Worm (Caenorhabditis elegans) whole organism, mixed stage, embryonic: ENCODE results near the gene clec-134.
A peak's percentile ranks its signal among the peaks of the same experiment; 100 is the strongest.

Experiments used
- M03D4.4 ChIP-seq: sonication (generic microtip); optimal IDR thresholded peaks from 2 replicates; lab custom pipeline; 2017; ENCODE audit warnings: mild to moderate bottlenecking, missing genetic modification characterization, missing compliant biosample characterization
- bed-3 ChIP-seq: fragments of 200-800 bp; sonication (Bioruptor generic); optimal IDR thresholded peaks from 3 replicates; lab custom pipeline; 2018; ENCODE audit warnings: mild to moderate bottlenecking, missing genetic modification characterization, moderate library complexity, missing compliant biosample characterization
- blmp-1 ChIP-seq: fragments of 150-350 bp; optimal IDR thresholded peaks from 2 replicates; lab custom pipeline; 2014; ENCODE audit warnings: missing biosample characterization, missing genetic modification characterization
- ceh-39 ChIP-seq: fragments of 150-350 bp; optimal IDR thresholded peaks from 2 replicates; lab custom pipeline; 2014; ENCODE audit warnings: missing biosample characterization, missing genetic modification characterization
- ceh-43 ChIP-seq: fragments of 200-800 bp; sonication (Bioruptor generic); optimal IDR thresholded peaks from 2 replicates; lab custom pipeline; 2018; ENCODE audit warnings: mild to moderate bottlenecking, missing genetic modification characterization, moderate library complexity, missing compliant biosample characterization
- ceh-83 ChIP-seq: fragments of 200-800 bp; sonication (Bioruptor generic); optimal IDR thresholded peaks from 2 replicates; lab custom pipeline; 2018; ENCODE audit warnings: mild to moderate bottlenecking, missing genetic modification characterization, missing compliant biosample characterization
- ces-1 ChIP-seq: fragments of 150-350 bp; optimal IDR thresholded peaks from 2 replicates; lab custom pipeline; 2014; ENCODE audit warnings: missing biosample characterization, missing genetic modification reagents, missing genetic modification characterization
- cnd-1 ChIP-seq: fragments of 200-800 bp; sonication (Bioruptor generic); optimal IDR thresholded peaks from 2 replicates; lab custom pipeline; 2018; ENCODE audit warnings: mild to moderate bottlenecking, missing genetic modification characterization, missing compliant biosample characterization
- drap-1 ChIP-seq: fragments of 200-800 bp; sonication (Bioruptor generic); optimal IDR thresholded peaks from 3 replicates; lab custom pipeline; 2018; ENCODE audit warnings: mild to moderate bottlenecking, missing genetic modification characterization, missing compliant biosample characterization
- elt-1 ChIP-seq: sonication (generic microtip); optimal IDR thresholded peaks from 2 replicates; lab custom pipeline; 2017; ENCODE audit warnings: missing genetic modification characterization, mild to moderate bottlenecking, missing compliant biosample characterization, antibody characterized with exemption, moderate library complexity, borderline replicate concordance; ENCODE audit not compliant: insufficient read depth
- elt-3 ChIP-seq: fragments of 150-350 bp; optimal IDR thresholded peaks from 2 replicates; lab custom pipeline; 2014; ENCODE audit warnings: missing biosample characterization, missing genetic modification characterization
- flh-1 ChIP-seq: fragments of 200-800 bp; sonication (Bioruptor generic); optimal IDR thresholded peaks from 2 replicates; lab custom pipeline; 2018; ENCODE audit warnings: mild to moderate bottlenecking, missing genetic modification characterization, moderate library complexity, missing compliant biosample characterization
- ham-2 ChIP-seq: fragments of 200-800 bp; sonication (Bioruptor generic); optimal IDR thresholded peaks from 2 replicates; lab custom pipeline; 2018; ENCODE audit warnings: mild to moderate bottlenecking, missing genetic modification characterization, missing compliant biosample characterization
- hlh-1 ChIP-seq: fragments of 150-350 bp; optimal IDR thresholded peaks from 2 replicates; lab custom pipeline; 2014; ENCODE audit warnings: missing biosample characterization, missing genetic modification reagents, missing genetic modification characterization
- lin-13 ChIP-seq: fragments of 150-350 bp; optimal IDR thresholded peaks from 2 replicates; lab custom pipeline; 2014; ENCODE audit warnings: missing biosample characterization, missing genetic modification characterization
- lsy-2 ChIP-seq: fragments of 150-350 bp; optimal IDR thresholded peaks from 2 replicates; lab custom pipeline; 2014; ENCODE audit warnings: missing biosample characterization, missing genetic modification characterization
- mab-5 ChIP-seq: fragments of 150-350 bp; optimal IDR thresholded peaks from 2 replicates; lab custom pipeline; 2014; ENCODE audit warnings: missing biosample characterization, missing genetic modification characterization
- mep-1 ChIP-seq: fragments of 150-350 bp; optimal IDR thresholded peaks from 2 replicates; lab custom pipeline; 2017; ENCODE audit warnings: missing biosample characterization, missing genetic modification reagents, missing genetic modification characterization, inconsistent platforms
- mls-2 ChIP-seq: sonication (generic microtip); optimal IDR thresholded peaks from 2 replicates; lab custom pipeline; 2016; ENCODE audit warnings: mild to moderate bottlenecking, missing genetic modification characterization, moderate library complexity, missing compliant biosample characterization
- nhr-12 ChIP-seq: fragments of 150-350 bp; optimal IDR thresholded peaks from 2 replicates; lab custom pipeline; 2014; ENCODE audit warnings: missing biosample characterization, missing genetic modification characterization
- nhr-2 ChIP-seq: fragments of 150-350 bp; optimal IDR thresholded peaks from 2 replicates; lab custom pipeline; 2014; ENCODE audit warnings: missing biosample characterization, missing genetic modification characterization
- nhr-237 ChIP-seq: fragments of 150-350 bp; optimal IDR thresholded peaks from 2 replicates; lab custom pipeline; 2014; ENCODE audit warnings: missing biosample characterization, missing genetic modification characterization
- nhr-28 ChIP-seq: fragments of 150-350 bp; optimal IDR thresholded peaks from 2 replicates; lab custom pipeline; 2014; ENCODE audit warnings: missing biosample characterization, missing genetic modification characterization
- nhr-76 ChIP-seq: sonication (generic microtip); optimal IDR thresholded peaks from 2 replicates; lab custom pipeline; 2017; ENCODE audit warnings: missing biosample characterization, missing genetic modification characterization
- pha-4 ChIP-seq: fragments of 150-350 bp; optimal IDR thresholded peaks from 2 replicates; lab custom pipeline; 2018; ENCODE audit warnings: missing biosample characterization, missing genetic modification reagents, missing genetic modification characterization
- sem-2 ChIP-seq: fragments of 200-800 bp; sonication (Bioruptor generic); optimal IDR thresholded peaks from 2 replicates; lab custom pipeline; 2018; ENCODE audit warnings: mild to moderate bottlenecking, missing genetic modification characterization, missing compliant biosample characterization
- snpc-4 ChIP-seq: fragments of 150-350 bp; optimal IDR thresholded peaks from 2 replicates; lab custom pipeline; 2014; ENCODE audit warnings: missing biosample characterization, missing genetic modification characterization
- sptf-1 ChIP-seq: sonication (generic microtip); optimal IDR thresholded peaks from 2 replicates; lab custom pipeline; 2017; ENCODE audit warnings: mild to moderate bottlenecking, missing genetic modification characterization, moderate library complexity, missing compliant biosample characterization
- tbx-8 ChIP-seq: fragments of 200-800 bp; sonication (Bioruptor generic); optimal IDR thresholded peaks from 2 replicates; lab custom pipeline; 2018; ENCODE audit warnings: mild to moderate bottlenecking, missing genetic modification characterization, moderate library complexity, missing compliant biosample characterization
- unc-120 ChIP-seq: sonication (generic microtip); optimal IDR thresholded peaks from 2 replicates; lab custom pipeline; 2017; ENCODE audit warnings: missing genetic modification characterization, missing compliant biosample characterization; ENCODE audit not compliant: poor library complexity, severe bottlenecking
- unc-39 ChIP-seq: fragments of 150-350 bp; optimal IDR thresholded peaks from 2 replicates; lab custom pipeline; 2014; ENCODE audit warnings: missing biosample characterization, missing genetic modification characterization
- unc-62 ChIP-seq: fragments of 150-350 bp; optimal IDR thresholded peaks from 2 replicates; lab custom pipeline; 2014; ENCODE audit warnings: missing biosample characterization, missing genetic modification reagents, missing genetic modification characterization
- zip-8 ChIP-seq: fragments of 150-350 bp; optimal IDR thresholded peaks from 2 replicates; lab custom pipeline; 2014; ENCODE audit warnings: missing biosample characterization, missing genetic modification characterization
- ztf-11 ChIP-seq: fragments of 150-350 bp; optimal IDR thresholded peaks from 2 replicates; lab custom pipeline; 2014; ENCODE audit warnings: missing biosample characterization, missing genetic modification characterization

clec-134 gene

DNA sequence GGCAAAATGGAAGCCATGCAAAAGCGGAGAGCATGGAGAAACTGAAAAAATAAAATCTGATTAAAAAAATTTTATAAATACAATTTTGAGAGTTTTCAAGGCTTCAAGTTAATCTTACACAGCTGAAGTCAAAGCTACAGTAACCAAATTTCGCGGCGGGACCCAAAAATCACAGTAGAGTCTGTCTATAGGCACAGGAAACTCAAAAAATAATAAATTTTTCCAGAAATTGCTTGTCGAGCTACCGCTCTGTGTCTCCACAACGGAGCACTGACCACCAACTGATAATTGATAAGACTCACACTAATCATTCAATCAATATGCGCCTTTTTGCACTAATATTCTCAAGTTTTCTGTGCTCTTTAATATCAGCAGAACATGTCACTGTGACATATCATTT is 29.5 kb upstream of the clec-134 start, which contains the start of gene W10G11.19:
Gene W10G11.19, plus strand, starts transcription at position 301 of the 400 bp plus-strand sequence.
- no peak for TF ChIP-seq mls-2 (tag; lab: Kevin White, UChicago)
- no peak for TF ChIP-seq elt-3 (tag; lab: Kevin White, UChicago)
- no peak for TF ChIP-seq nhr-237
- no peak for TF ChIP-seq ztf-11 (tag; lab: Kevin White, UChicago)
- TF ChIP-seq sem-2, result no peak
- TF ChIP-seq pha-4, result no peak
- no peak for TF ChIP-seq ceh-39 (tag; lab: Kevin White, UChicago)
- TF ChIP-seq nhr-76, result no peak
- TF ChIP-seq ceh-43 (GFP tag; lab: Kevin White, UChicago), result no peak
- TF ChIP-seq M03D4.4 (tag; lab: Kevin White, UChicago), result no peak
- TF ChIP-seq unc-62 (GFP tag; lab: Kevin White, UChicago), result no peak
- TF ChIP-seq mep-1 (tag; lab: Kevin White, UChicago), result no peak
- no peak for TF ChIP-seq lin-13 (tag; lab: Kevin White, UChicago)
- TF ChIP-seq mab-5, result no peak
- TF ChIP-seq bed-3 (GFP tag; lab: Kevin White, UChicago), result no peak
- TF ChIP-seq hlh-1 (tag; lab: Kevin White, UChicago), result no peak
- no peak for TF ChIP-seq ceh-83 (GFP tag; lab: Kevin White, UChicago)
- TF ChIP-seq ham-2 (GFP tag; lab: Kevin White, UChicago), result no peak
- TF ChIP-seq nhr-2, result no peak

DNA sequence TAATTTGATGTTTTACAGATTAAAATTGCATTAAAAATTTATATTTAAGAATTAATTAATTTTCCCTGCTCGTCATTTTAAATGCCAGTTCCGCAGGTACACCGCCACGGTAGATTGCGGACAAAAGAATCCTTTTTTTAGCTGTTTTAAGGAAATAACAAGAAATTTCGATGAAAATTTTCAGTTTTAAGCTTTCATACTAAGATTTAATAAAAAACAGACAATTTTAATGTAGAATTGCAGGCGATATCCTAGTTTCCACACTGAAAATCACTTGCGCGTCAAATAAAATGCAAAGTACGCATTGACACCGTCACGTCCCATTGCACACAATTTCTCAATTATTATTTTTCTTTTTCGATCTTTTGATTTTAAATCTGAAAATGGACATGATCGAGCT is 26.4 kb upstream of the clec-134 start, which contains the start of gene dnc-3:
Gene dnc-3, plus strand, starts transcription at position 272 of the 400 bp plus-strand sequence.
- TF ChIP-seq unc-39 (tag; lab: Kevin White, UChicago), result no peak
- TF ChIP-seq cnd-1 (tag; lab: Kevin White, UChicago), result no peak
- TF ChIP-seq ces-1 (GFP tag; lab: Kevin White, UChicago), result peak; percentile 75
- TF ChIP-seq nhr-237, result peak; percentile 5
- no peak for TF ChIP-seq ztf-11 (tag; lab: Kevin White, UChicago)
- TF ChIP-seq ceh-43 (GFP tag; lab: Kevin White, UChicago), result peak; percentile 17
- no peak for TF ChIP-seq blmp-1 (tag; lab: Kevin White, UChicago)
- no peak for TF ChIP-seq ceh-39 (tag; lab: Kevin White, UChicago)
- TF ChIP-seq hlh-1 (tag; lab: Kevin White, UChicago), result no peak
- no peak for TF ChIP-seq tbx-8
- TF ChIP-seq lin-13 (tag; lab: Kevin White, UChicago), result no peak
- peak; percentile 29 for TF ChIP-seq lsy-2 (tag; lab: Kevin White, UChicago)
- TF ChIP-seq mls-2 (tag; lab: Kevin White, UChicago), result no peak
- TF ChIP-seq drap-1 (GFP tag; lab: Kevin White, UChicago), result no peak
- peak; percentile 14 for TF ChIP-seq mep-1 (tag; lab: Kevin White, UChicago)

DNA sequence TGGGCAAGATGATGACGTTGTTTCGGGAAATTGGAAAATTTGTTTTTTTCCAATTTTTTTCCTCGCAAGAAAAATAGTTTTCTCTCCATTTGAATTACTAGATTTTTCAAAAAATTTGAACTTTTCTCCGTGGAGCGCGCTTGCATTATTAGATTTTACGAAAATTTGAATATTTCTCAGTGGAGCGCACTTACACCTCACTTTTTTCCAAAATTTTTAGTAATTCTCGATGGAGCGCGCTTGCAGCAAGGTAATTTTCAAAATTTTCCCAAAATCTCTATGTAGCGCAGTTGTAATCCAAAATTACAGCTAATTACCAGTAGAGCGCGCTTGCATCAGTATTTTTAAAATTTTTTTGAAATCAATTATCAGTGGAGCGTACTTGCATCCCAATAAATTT is 25.2 kb upstream of the clec-134 start:
- TF ChIP-seq M03D4.4 (tag; lab: Kevin White, UChicago) (no peak), blmp-1 (tag; lab: Kevin White, UChicago) (no peak), hlh-1 (tag; lab: Kevin White, UChicago) (no peak), ztf-11 (tag; lab: Kevin White, UChicago) (no peak), elt-1 (tag; lab: Kevin White, UChicago) (no peak), unc-62 (GFP tag; lab: Kevin White, UChicago) (no peak), mab-5 (no peak), sptf-1 (tag; lab: Kevin White, UChicago) (no peak), nhr-237 (no peak), nhr-76 (no peak), unc-120 (tag; lab: Kevin White, UChicago) (no peak), ceh-43 (GFP tag; lab: Kevin White, UChicago) (no peak), drap-1 (GFP tag; lab: Kevin White, UChicago) (no peak), mep-1 (tag; lab: Kevin White, UChicago) (no peak), ceh-83 (GFP tag; lab: Kevin White, UChicago) (no peak), snpc-4 (tag; lab: Kevin White, UChicago) (no peak), elt-3 (tag; lab: Kevin White, UChicago) (no peak), nhr-2 (no peak), tbx-8 (no peak), flh-1 (GFP tag; lab: Kevin White, UChicago) (no peak)
- TF ChIP-seq, all 35 proteins: peak for 0

DNA sequence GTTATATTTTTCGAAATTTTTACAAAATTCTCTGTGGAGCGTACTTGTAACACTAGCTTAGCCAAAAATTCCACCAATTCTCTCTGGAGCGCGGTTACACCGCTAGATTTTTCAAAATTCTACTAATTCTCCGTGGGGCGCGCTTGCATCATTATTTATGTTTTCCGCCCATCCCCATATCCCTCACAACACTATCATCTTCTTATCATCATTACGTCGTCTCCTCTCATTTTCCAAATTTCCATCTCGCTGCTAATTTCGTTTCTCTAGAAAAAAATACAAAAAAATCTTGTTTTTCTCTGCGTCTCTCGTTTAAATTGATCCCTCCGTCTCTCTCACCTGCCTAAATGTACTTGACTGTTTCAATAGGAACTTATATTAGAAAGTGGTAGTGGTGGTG is 24.6 kb upstream of the clec-134 start:
- TF ChIP-seq hlh-1 (tag; lab: Kevin White, UChicago), result no peak
- TF ChIP-seq ham-2 (GFP tag; lab: Kevin White, UChicago), result no peak
- TF ChIP-seq tbx-8, result no peak
- TF ChIP-seq nhr-12 (tag; lab: Kevin White, UChicago), result no peak
- TF ChIP-seq cnd-1 (tag; lab: Kevin White, UChicago), result no peak
- TF ChIP-seq mls-2 (tag; lab: Kevin White, UChicago), result no peak
- no peak for TF ChIP-seq nhr-28 (tag; lab: Kevin White, UChicago)
- no peak for TF ChIP-seq zip-8 (tag; lab: Kevin White, UChicago)
- no peak for TF ChIP-seq sem-2
- no peak for TF ChIP-seq snpc-4 (tag; lab: Kevin White, UChicago)
- TF ChIP-seq unc-62 (GFP tag; lab: Kevin White, UChicago), result no peak
